Worm (Caenorhabditis elegans) whole organism, L1 larva: ENCODE data around the gene jamp-1.

Experiments
- C04F5.9 ChIP-seq: sonication (generic microtip); optimal IDR thresholded peaks from 2 replicates; lab custom pipeline; 2016; ENCODE audit warnings: missing genetic modification characterization, missing compliant biosample characterization
- C16A3.4 ChIP-seq: fragments of 150-350 bp; optimal IDR thresholded peaks from 2 replicates; lab custom pipeline; 2014; ENCODE audit warnings: missing biosample characterization, missing genetic modification characterization
- F16B12.6 ChIP-seq: fragments of 150-350 bp; optimal IDR thresholded peaks from 2 replicates; lab custom pipeline; 2014; ENCODE audit warnings: missing biosample characterization, missing genetic modification characterization
- Y116A8C.19 ChIP-seq: sonication (generic microtip); optimal IDR thresholded peaks from 2 replicates; lab custom pipeline; 2016; ENCODE audit warnings: missing compliant biosample characterization, missing genetic modification characterization, borderline replicate concordance
- aha-1 ChIP-seq: fragments of 150-350 bp; optimal IDR thresholded peaks from 2 replicates; lab custom pipeline; 2014; ENCODE audit warnings: missing biosample characterization, missing genetic modification characterization
- aly-2 ChIP-seq: fragments of 150-350 bp; optimal IDR thresholded peaks from 2 replicates; lab custom pipeline; 2014; ENCODE audit warnings: missing biosample characterization, missing genetic modification characterization
- ceh-8 ChIP-seq: fragments of 200-800 bp; sonication (Bioruptor generic); optimal IDR thresholded peaks from 2 replicates; lab custom pipeline; 2018; ENCODE audit warnings: mild to moderate bottlenecking, missing genetic modification characterization, moderate library complexity, missing compliant biosample characterization
- ceh-82 ChIP-seq, 3 experiments: fragments of 150-350 bp in 1 of 3; sonication (generic microtip) in 2 of 3; optimal IDR thresholded peaks; 2 replicates each; lab custom pipeline; 2014 to 2017; ENCODE audit warnings: missing biosample characterization in 3 of 3, missing genetic modification characterization in 3 of 3
- ceh-88 ChIP-seq: fragments of 200-800 bp; sonication (Bioruptor generic); IDR thresholded peaks from 2 replicates; pipeline ENCODE4 v1.3.6; 2022; ENCODE audit warnings: missing genetic modification characterization, missing compliant biosample characterization
- ceh-90 ChIP-seq: sonication (generic microtip); optimal IDR thresholded peaks from 2 replicates; lab custom pipeline; 2016; ENCODE audit warnings: missing genetic modification characterization, missing compliant biosample characterization
- ces-1 ChIP-seq: fragments of 150-350 bp; optimal IDR thresholded peaks from 2 replicates; lab custom pipeline; 2014; ENCODE audit warnings: missing biosample characterization, missing genetic modification reagents, missing genetic modification characterization
- dpl-1 ChIP-seq, 3 experiments: fragments of 150-350 bp in 2 of 3; sonication (generic microtip) in 1 of 3; optimal IDR thresholded peaks; 2 replicates each; lab custom pipeline; 2014 to 2017; ENCODE audit warnings: missing biosample characterization in 3 of 3, missing genetic modification characterization in 3 of 3, missing genetic modification reagents in 3 of 3
- efl-1 ChIP-seq, 4 experiments: fragments of 150-350 bp; optimal IDR thresholded peaks in 3 of 4; peaks in 1 of 4; 1 replicate in 1 of 4; 2 replicates in 3 of 4; lab custom pipeline; 2014; ENCODE audit warnings: missing biosample characterization in 2 of 4, missing genetic modification characterization in 2 of 4, missing genetic modification reagents in 2 of 4
- egl-13 ChIP-seq: sonication (generic microtip); optimal IDR thresholded peaks from 2 replicates; lab custom pipeline; 2016; ENCODE audit warnings: missing genotype, missing genetic modification reagents, missing genetic modification characterization, missing compliant biosample characterization
- egl-27 ChIP-seq, 2 experiments: fragments of 150-350 bp in 1 of 2; sonication (generic microtip); optimal IDR thresholded peaks; 3 replicates each; lab custom pipeline; 2017 to 2018; ENCODE audit warnings: missing biosample characterization in 2 of 2, missing genetic modification characterization in 2 of 2, missing genetic modification reagents in 2 of 2
- elt-2 ChIP-seq: sonication (generic microtip); optimal IDR thresholded peaks from 2 replicates; lab custom pipeline; 2016; ENCODE audit warnings: missing genetic modification characterization, mild to moderate bottlenecking, inconsistent platforms, missing compliant biosample characterization, missing genetic modification reagents
- elt-3 ChIP-seq, 6 experiments: fragments of 150-350 bp in 1 of 6; sonication (generic microtip); optimal IDR thresholded peaks; 2 replicates each; lab custom pipeline; 2017 to 2018; ENCODE audit warnings: missing biosample characterization in 6 of 6, missing genetic modification characterization in 6 of 6, inconsistent platforms in 1 of 6
- fkh-4 ChIP-seq: sonication (generic microtip); optimal IDR thresholded peaks from 2 replicates; lab custom pipeline; 2016; ENCODE audit warnings: missing compliant biosample characterization, missing genetic modification characterization, borderline replicate concordance
- fkh-8 ChIP-seq: sonication (generic microtip); optimal IDR thresholded peaks from 2 replicates; lab custom pipeline; 2016; ENCODE audit warnings: mild to moderate bottlenecking, missing genetic modification characterization, missing compliant biosample characterization
- grh-1 ChIP-seq: fragments of 200-800 bp; sonication (Bioruptor generic); IDR thresholded peaks from 2 replicates; pipeline ENCODE4 v1.3.6; 2022; ENCODE audit warnings: missing genetic modification reagents, missing genetic modification characterization, missing compliant biosample characterization
- hlh-17 ChIP-seq: fragments of 200-800 bp; sonication (Bioruptor generic); optimal IDR thresholded peaks from 2 replicates; lab custom pipeline; 2018; ENCODE audit warnings: missing genetic modification characterization, mild to moderate bottlenecking, missing compliant biosample characterization, moderate library complexity, borderline replicate concordance
- hlh-4 ChIP-seq: sonication (generic microtip); optimal IDR thresholded peaks from 2 replicates; lab custom pipeline; 2016; ENCODE audit warnings: mild to moderate bottlenecking, missing genetic modification characterization, missing compliant biosample characterization
- hpl-2 ChIP-seq: fragments of 150-350 bp; optimal IDR thresholded peaks from 2 replicates; lab custom pipeline; 2014; ENCODE audit warnings: missing biosample characterization, missing genetic modification reagents, missing genetic modification characterization
- irx-1 ChIP-seq: sonication (generic microtip); optimal IDR thresholded peaks from 2 replicates; lab custom pipeline; 2016; ENCODE audit warnings: missing genetic modification characterization, missing compliant biosample characterization
- isw-1 ChIP-seq: fragments of 200-800 bp; sonication (Bioruptor generic); IDR thresholded peaks from 2 replicates; pipeline ENCODE4 v1.3.6; 2022; ENCODE audit warnings: missing genetic modification characterization, missing compliant biosample characterization
- lin-35 ChIP-seq, 2 experiments: fragments of 150-350 bp; optimal IDR thresholded peaks; 2 replicates each; lab custom pipeline; 2014; ENCODE audit warnings: missing biosample characterization in 2 of 2, missing genetic modification characterization in 2 of 2, missing genetic modification reagents in 2 of 2
- lsy-2 ChIP-seq, 2 experiments: fragments of 150-350 bp; optimal IDR thresholded peaks; 2 replicates each; lab custom pipeline; 2014; ENCODE audit warnings: missing biosample characterization in 2 of 2, missing genetic modification characterization in 2 of 2
- mab-9 ChIP-seq: fragments of 200-800 bp; sonication (Bioruptor generic); IDR thresholded peaks from 2 replicates; pipeline ENCODE4 v1.3.6; 2022; ENCODE audit warnings: missing genetic modification reagents, missing genetic modification characterization, missing compliant biosample characterization
- mdl-1 ChIP-seq, 2 experiments: fragments of 150-350 bp; optimal IDR thresholded peaks; 2 replicates each; lab custom pipeline; 2014 to 2017; ENCODE audit warnings: missing biosample characterization in 2 of 2, missing genetic modification characterization in 2 of 2, inconsistent platforms in 1 of 2
- mef-2 ChIP-seq: fragments of 150-350 bp; optimal IDR thresholded peaks from 2 replicates; lab custom pipeline; 2014; ENCODE audit warnings: missing biosample characterization, missing genetic modification characterization
- nhr-11 ChIP-seq: fragments of 150-350 bp; optimal IDR thresholded peaks from 2 replicates; lab custom pipeline; 2014; ENCODE audit warnings: missing biosample characterization, missing genetic modification characterization
- nhr-12 ChIP-seq: sonication (generic microtip); optimal IDR thresholded peaks from 2 replicates; lab custom pipeline; 2017; ENCODE audit warnings: missing biosample characterization, missing genetic modification characterization
- nhr-20 ChIP-seq: sonication (generic microtip); optimal IDR thresholded peaks from 2 replicates; lab custom pipeline; 2016; ENCODE audit warnings: mild to moderate bottlenecking, missing genetic modification characterization, missing compliant biosample characterization
- nhr-237 ChIP-seq: fragments of 150-350 bp; optimal IDR thresholded peaks from 2 replicates; lab custom pipeline; 2014; ENCODE audit warnings: missing biosample characterization, missing genetic modification characterization
- nhr-28 ChIP-seq: fragments of 150-350 bp; optimal IDR thresholded peaks from 2 replicates; lab custom pipeline; 2014; ENCODE audit warnings: missing biosample characterization, missing genetic modification characterization
- nhr-71 ChIP-seq: sonication (generic microtip); optimal IDR thresholded peaks from 2 replicates; lab custom pipeline; 2016; ENCODE audit warnings: mild to moderate bottlenecking, missing genetic modification characterization, moderate library complexity, missing compliant biosample characterization
- nhr-84 ChIP-seq: sonication (generic microtip); optimal IDR thresholded peaks from 2 replicates; lab custom pipeline; 2017; ENCODE audit warnings: missing biosample characterization, missing genetic modification characterization
- pag-3 ChIP-seq: sonication (generic microtip); optimal IDR thresholded peaks from 2 replicates; lab custom pipeline; 2017; ENCODE audit warnings: missing genetic modification characterization, mild to moderate bottlenecking, missing compliant biosample characterization, antibody characterized with exemption, borderline replicate concordance; ENCODE audit not compliant: insufficient read depth
- pax-3 ChIP-seq: fragments of 200-800 bp; sonication (Bioruptor generic); optimal IDR thresholded peaks from 2 replicates; lab custom pipeline; 2018; ENCODE audit warnings: mild to moderate bottlenecking, missing genetic modification characterization, moderate library complexity, missing compliant biosample characterization
- rnt-1 ChIP-seq: sonication (generic microtip); optimal IDR thresholded peaks from 2 replicates; lab custom pipeline; 2016; ENCODE audit warnings: mild to moderate bottlenecking, missing genetic modification characterization, moderate library complexity, missing compliant biosample characterization
- snu-23 ChIP-seq: sonication (generic microtip); optimal IDR thresholded peaks from 2 replicates; lab custom pipeline; 2016; ENCODE audit warnings: missing genetic modification characterization, missing compliant biosample characterization
- sptf-1 ChIP-seq: fragments of 150-350 bp; optimal IDR thresholded peaks from 2 replicates; lab custom pipeline; 2014; ENCODE audit warnings: missing biosample characterization, missing genetic modification characterization
- sup-37 ChIP-seq: fragments of 200-800 bp; sonication (Bioruptor generic); optimal IDR thresholded peaks from 2 replicates; lab custom pipeline; 2018; ENCODE audit warnings: mild to moderate bottlenecking, missing genetic modification characterization, missing compliant biosample characterization
- swsn-7 ChIP-seq: sonication (generic microtip); optimal IDR thresholded peaks from 2 replicates; lab custom pipeline; 2016; ENCODE audit warnings: missing genetic modification characterization, missing compliant biosample characterization
- tlp-1 ChIP-seq: fragments of 150-350 bp; optimal IDR thresholded peaks from 2 replicates; lab custom pipeline; 2014; ENCODE audit warnings: missing biosample characterization, missing genetic modification characterization
- unc-130 ChIP-seq: fragments of 150-350 bp; optimal IDR thresholded peaks from 2 replicates; lab custom pipeline; 2017; ENCODE audit warnings: missing biosample characterization, missing genetic modification characterization, inconsistent platforms
- unc-62 ChIP-seq: fragments of 150-350 bp; optimal IDR thresholded peaks from 2 replicates; lab custom pipeline; 2014; ENCODE audit warnings: missing biosample characterization, missing genetic modification reagents, missing genetic modification characterization
- unc-98 ChIP-seq: fragments of 200-800 bp; sonication (Bioruptor generic); IDR thresholded peaks from 2 replicates; pipeline ENCODE4 v1.3.6; 2022; ENCODE audit warnings: missing genetic modification characterization, missing compliant biosample characterization
- vab-15 ChIP-seq: sonication (generic microtip); optimal IDR thresholded peaks from 2 replicates; lab custom pipeline; 2017; ENCODE audit warnings: missing genotype, mild to moderate bottlenecking, missing genetic modification characterization, missing compliant biosample characterization
- xbp-1 ChIP-seq: sonication (generic microtip); optimal IDR thresholded peaks from 2 replicates; lab custom pipeline; 2016; ENCODE audit warnings: missing genetic modification characterization, missing compliant biosample characterization
- zag-1 ChIP-seq: fragments of 150-350 bp; optimal IDR thresholded peaks from 2 replicates; lab custom pipeline; 2014; ENCODE audit warnings: missing biosample characterization, missing genetic modification characterization
- ztf-4 ChIP-seq: fragments of 150-350 bp; optimal IDR thresholded peaks from 2 replicates; lab custom pipeline; 2014; ENCODE audit warnings: missing biosample characterization, missing genetic modification characterization

jamp-1 gene

DNA sequence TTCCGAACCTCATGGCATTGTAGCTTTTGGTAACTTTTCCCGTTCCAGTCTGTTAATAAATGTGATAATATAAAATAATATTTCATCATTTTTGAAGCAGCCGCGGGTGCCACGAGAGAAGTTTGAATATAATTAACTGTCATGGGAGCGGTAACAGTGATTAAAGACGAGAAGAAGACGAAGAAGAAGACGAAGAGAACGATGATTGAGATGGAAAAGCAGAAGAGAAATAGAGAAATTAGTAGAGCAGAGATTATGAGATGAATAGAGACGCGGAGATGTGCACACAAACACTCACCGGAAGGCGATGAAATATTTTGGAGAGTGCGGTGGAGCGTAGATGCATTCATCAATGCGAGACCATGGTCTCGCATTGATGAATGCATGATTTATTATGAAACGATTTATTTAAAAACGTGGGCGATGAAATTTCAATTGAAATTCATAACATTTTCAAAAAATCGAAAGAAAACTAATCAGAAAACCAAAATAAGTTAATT is 2.2 kb upstream of the jamp-1 start, which contains the start of gene seip-1 (continued):
- TF ChIP-seq mab-9 = peak; percentile 56
- TF ChIP-seq nhr-28 (tag; lab: Kevin White, UChicago) = no peak
- peak; percentile 88 for TF ChIP-seq C16A3.4 (tag; lab: Kevin White, UChicago)
- no peak for TF ChIP-seq Y116A8C.19 (tag; lab: Kevin White, UChicago)
- TF ChIP-seq nhr-84 = no peak
- TF ChIP-seq nhr-11 = peak; percentile 47
- no peak for TF ChIP-seq sup-37 (GFP tag; lab: Kevin White, UChicago)
- TF ChIP-seq lin-35 (GFP tag; optimal IDR thresholded peaks at IDR 0.05; lab: Kevin White, UChicago) = peak; percentile 81 to 87
- TF ChIP-seq ces-1 (GFP tag; lab: Kevin White, UChicago) = no peak
- no peak for TF ChIP-seq pag-3 (tag; lab: Kevin White, UChicago)
- no peak for TF ChIP-seq unc-62
- peak; percentile 56 for TF ChIP-seq elt-2
- TF ChIP-seq mdl-1 (tag; optimal IDR thresholded peaks at IDR 0.05; lab: Kevin White, UChicago) = peak in 1 of 2 experiments; percentile 82
- no peak for TF ChIP-seq aha-1 (tag; lab: Kevin White, UChicago)
- peak; percentile 71 to 81 (median 72) for TF ChIP-seq dpl-1 (GFP tag; optimal IDR thresholded peaks at IDR 0.05; lab: Kevin White, UChicago)
- no peak for TF ChIP-seq C04F5.9 (tag; lab: Kevin White, UChicago)
- peak; percentile 19 for TF ChIP-seq ceh-90
- peak; percentile 72 for TF ChIP-seq egl-13 (tag; lab: Kevin White, UChicago)
- peak; percentile 76 for TF ChIP-seq ceh-88 (GFP tag; lab: Robert Waterston, UW)
- TF ChIP-seq unc-130 (tag; lab: Kevin White, UChicago) = peak; percentile 92
- no peak for TF ChIP-seq hlh-17 (GFP tag; lab: Kevin White, UChicago)
- peak; percentile 57 for TF ChIP-seq ceh-8
- TF ChIP-seq pax-3 (tag; lab: Kevin White, UChicago) = peak; percentile 25
- peak; percentile 84 to 90 for TF ChIP-seq efl-1 (optimal IDR thresholded peaks at IDR 0.05; lab: Kevin White, UChicago)
- peak; percentile 78 to 96 for TF ChIP-seq efl-1 (GFP tag; optimal IDR thresholded peaks at IDR 0.05 in 1 of 2; lab: Kevin White, UChicago)
- TF ChIP-seq nhr-237 = peak; percentile 72
- no peak for TF ChIP-seq aly-2 (tag; lab: Kevin White, UChicago)
- peak in 2 of 6 experiments; percentile 56 to 58 for TF ChIP-seq elt-3 (tag; optimal IDR thresholded peaks at IDR 0.05; lab: Kevin White, UChicago)
- no peak for TF ChIP-seq tlp-1
- peak; percentile 69 for TF ChIP-seq isw-1 (GFP tag; lab: Robert Waterston, UW)
- peak; percentile 64 for TF ChIP-seq ztf-4 (tag; lab: Kevin White, UChicago)
- peak; percentile 39 for TF ChIP-seq mef-2 (tag; lab: Kevin White, UChicago)
- peak; percentile 66 for TF ChIP-seq F16B12.6 (tag; lab: Kevin White, UChicago)
- TF ChIP-seq nhr-12 (tag; lab: Kevin White, UChicago) = no peak
- TF ChIP-seq unc-98 (GFP tag; lab: Robert Waterston, UW) = no peak
- no peak for TF ChIP-seq hlh-4 (tag; lab: Kevin White, UChicago)
- peak; percentile 76 to 91 for TF ChIP-seq lsy-2 (tag; optimal IDR thresholded peaks at IDR 0.05; lab: Kevin White, UChicago)
- no peak for TF ChIP-seq grh-1
- TF ChIP-seq xbp-1 = peak; percentile 90
- peak; percentile 89 for TF ChIP-seq nhr-20 (tag; lab: Kevin White, UChicago)
- no peak for TF ChIP-seq vab-15 (tag; lab: Kevin White, UChicago)
- peak; percentile 70 for TF ChIP-seq irx-1
- peak; percentile 85 for TF ChIP-seq swsn-7 (tag; lab: Kevin White, UChicago)
- TF ChIP-seq hpl-2 (GFP tag; lab: Kevin White, UChicago) = no peak
- peak; percentile 68 for TF ChIP-seq zag-1 (tag; lab: Kevin White, UChicago)
- peak; percentile 81 for TF ChIP-seq rnt-1
- TF ChIP-seq fkh-4 (tag; lab: Kevin White, UChicago) = no peak
- no peak for TF ChIP-seq egl-27 (tag; optimal IDR thresholded peaks at IDR 0.05; lab: Kevin White, UChicago)
- peak; percentile 91 for TF ChIP-seq snu-23 (GFP tag; lab: Kevin White, UChicago)
- peak; percentile 64 to 87 (median 66) for TF ChIP-seq ceh-82 (tag; optimal IDR thresholded peaks at IDR 0.05; lab: Kevin White, UChicago)
- no peak for TF ChIP-seq sptf-1 (tag; lab: Kevin White, UChicago)
- TF ChIP-seq fkh-8 (tag; lab: Kevin White, UChicago) = peak; percentile 92
- peak; percentile 92 for TF ChIP-seq nhr-71 (tag; lab: Kevin White, UChicago)
